Fruit fly (Drosophila melanogaster): ENCODE data around the gene Ugt36A1.

Gene Ugt36A1

DNA sequence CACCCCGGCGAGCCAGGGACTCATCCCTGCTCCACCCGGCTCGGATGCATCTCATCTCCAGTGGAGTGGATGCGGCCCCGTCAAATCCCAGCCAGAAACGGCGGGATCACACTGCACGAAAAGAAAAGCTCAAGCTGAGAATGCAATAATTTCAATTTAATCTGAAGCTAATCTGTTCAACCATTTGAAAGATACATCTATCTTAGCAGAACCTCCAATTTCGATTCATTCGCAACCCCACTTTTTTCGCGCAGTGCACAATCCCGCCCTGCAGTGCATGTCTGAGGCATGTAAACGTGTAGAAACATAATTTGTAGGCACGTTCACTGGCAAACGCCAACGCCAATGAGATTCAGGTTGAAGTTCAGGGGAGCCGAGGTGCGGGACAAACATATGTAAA is 20.4 kb upstream of the Ugt36A1 start (continued):
- TF ChIP-seq gsb-n (tag; optimal IDR thresholded peaks at IDR 0.05) = peak; percentile 25
- TF ChIP-seq Stat92E (GFP tag; optimal IDR thresholded peaks at IDR 0.05) = no peak
- TF ChIP-seq ap (GFP tag; IDR thresholded peaks at IDR 0.05) = peak; percentile 46; the same call in 1 of the 2 replicates
- no peak for TF ChIP-seq fu2 (GFP tag; optimal IDR thresholded peaks at IDR 0.05)
- no peak for TF ChIP-seq C15 (GFP tag; IDR thresholded peaks at IDR 0.05)
- TF ChIP-seq ind (GFP tag; optimal IDR thresholded peaks at IDR 0.05) = peak; percentile 42
- TF ChIP-seq CG13894 (tag; optimal IDR thresholded peaks at IDR 0.05) = no peak
- no peak for TF ChIP-seq klu (GFP tag; IDR thresholded peaks at IDR 0.05)
- no peak for TF ChIP-seq CG12769 (tag; optimal IDR thresholded peaks at IDR 0.05)
- no peak for TF ChIP-seq CG15601 (tag; optimal IDR thresholded peaks at IDR 0.05)
- no peak for TF ChIP-seq CG7357 (GFP tag; IDR thresholded peaks at IDR 0.05)
- TF ChIP-seq Asciz (GFP tag; optimal IDR thresholded peaks at IDR 0.05) = no peak
- peak; percentile 63 for TF ChIP-seq CG6689 (GFP tag; IDR thresholded peaks at IDR 0.05)
- no peak for TF ChIP-seq CG9437 (GFP tag; optimal IDR thresholded peaks at IDR 0.05)
- TF ChIP-seq ttk (GFP tag; IDR thresholded peaks at IDR 0.05) = peak; percentile 61; the same call in 1 of the 2 replicates
- peak; percentile 48; the same call in 1 of the 2 replicates for TF ChIP-seq CG32772 (GFP tag; IDR thresholded peaks at IDR 0.05)
- no peak for TF ChIP-seq ac (GFP tag; optimal IDR thresholded peaks at IDR 0.05)
- TF ChIP-seq ara (GFP tag; IDR thresholded peaks at IDR 0.05) = peak; percentile 75
- TF ChIP-seq Dref (GFP tag; IDR thresholded peaks at IDR 0.05) = no peak
- peak; percentile 27 for TF ChIP-seq Atf3 (GFP tag; optimal IDR thresholded peaks at IDR 0.05)
- TF ChIP-seq CG2120 (GFP tag; optimal IDR thresholded peaks at IDR 0.05) = no peak
- TF ChIP-seq eve (GFP tag; optimal IDR thresholded peaks at IDR 0.05) = peak in 1 of 2 experiments; percentile 19
- TF ChIP-seq CG7271 (tag; optimal IDR thresholded peaks at IDR 0.05) = no peak
- peak; percentile 5 for TF ChIP-seq CG10654 (GFP tag; optimal IDR thresholded peaks at IDR 0.05)
- TF ChIP-seq Nf-YA (GFP tag; IDR thresholded peaks at IDR 0.05) = no peak
- TF ChIP-seq H15 (GFP tag; IDR thresholded peaks at IDR 0.05) = peak; percentile 45; the same call in 2 of the 3 replicates
- no peak for TF ChIP-seq fd3F (GFP tag; optimal IDR thresholded peaks at IDR 0.05)
- TF ChIP-seq bbx (GFP tag; IDR thresholded peaks at IDR 0.05; ENCODE audit: partially characterized antibody) = no peak
- TF ChIP-seq ems (GFP tag; optimal IDR thresholded peaks at IDR 0.05) = no peak
- TF ChIP-seq CG13775 (GFP tag; optimal IDR thresholded peaks at IDR 0.05) = peak; percentile 23
- no peak for TF ChIP-seq prd (optimal IDR thresholded peaks at IDR 0.05)
- peak; percentile 77 for TF ChIP-seq prd (GFP tag; IDR thresholded peaks at IDR 0.05)
- peak; percentile 27; the same call in 1 of the 3 replicates for TF ChIP-seq Aef1 (GFP tag; IDR thresholded peaks at IDR 0.05)
- no peak for TF ChIP-seq cwo (GFP tag; optimal IDR thresholded peaks at IDR 0.05)
- no peak for TF ChIP-seq Sry-β (GFP tag; optimal IDR thresholded peaks at IDR 0.05)
- peak; percentile 36 for TF ChIP-seq Hsf (GFP tag; optimal IDR thresholded peaks at IDR 0.05)
- no peak for TF ChIP-seq odd (GFP tag; optimal IDR thresholded peaks at IDR 0.05)
- TF ChIP-seq bab2 (GFP tag; optimal IDR thresholded peaks at IDR 0.05) = no peak
- no peak for TF ChIP-seq CG14965 (GFP tag; optimal IDR thresholded peaks at IDR 0.05; ENCODE audit: borderline replicate concordance)
- no peak for TF ChIP-seq CG8281 (tag; optimal IDR thresholded peaks at IDR 0.05)
- TF ChIP-seq eyg (GFP tag; optimal IDR thresholded peaks at IDR 0.05) = no peak
- no peak for TF ChIP-seq CG3281 (GFP tag; optimal IDR thresholded peaks at IDR 0.05)
- peak; percentile 23 for TF ChIP-seq mam (GFP tag; optimal IDR thresholded peaks at IDR 0.05)
- TF ChIP-seq CG4820 (GFP tag; optimal IDR thresholded peaks at IDR 0.05) = peak; percentile 44
- peak; percentile 40 for TF ChIP-seq CG8944 (GFP tag; optimal IDR thresholded peaks at IDR 0.05)
- peak; percentile 56 for TF ChIP-seq tgo (GFP tag; IDR thresholded peaks at IDR 0.05)
- TF ChIP-seq CG14050 (GFP tag; IDR thresholded peaks at IDR 0.05) = 0 out of 3 replicates have a peak, but pooled peaks have one; percentile 10
- TF ChIP-seq maf-S (GFP tag; optimal IDR thresholded peaks at IDR 0.05) = no peak
- peak; percentile 22 for TF ChIP-seq CG8290 (GFP tag; optimal IDR thresholded peaks at IDR 0.05)
- peak in 1 of 2 experiments; percentile 36 for TF ChIP-seq CG8290 (tag; optimal IDR thresholded peaks at IDR 0.05)
- peak; percentile 42; the same call in 1 of the 2 replicates for TF ChIP-seq CG11085 (GFP tag; IDR thresholded peaks at IDR 0.05)
- TF ChIP-seq caup (GFP tag; optimal IDR thresholded peaks at IDR 0.05; ENCODE audit: severe bottlenecking) = no peak
